Fruit fly (Drosophila melanogaster): ENCODE measurements around the gene CG34025.

CG34025 gene

DNA sequence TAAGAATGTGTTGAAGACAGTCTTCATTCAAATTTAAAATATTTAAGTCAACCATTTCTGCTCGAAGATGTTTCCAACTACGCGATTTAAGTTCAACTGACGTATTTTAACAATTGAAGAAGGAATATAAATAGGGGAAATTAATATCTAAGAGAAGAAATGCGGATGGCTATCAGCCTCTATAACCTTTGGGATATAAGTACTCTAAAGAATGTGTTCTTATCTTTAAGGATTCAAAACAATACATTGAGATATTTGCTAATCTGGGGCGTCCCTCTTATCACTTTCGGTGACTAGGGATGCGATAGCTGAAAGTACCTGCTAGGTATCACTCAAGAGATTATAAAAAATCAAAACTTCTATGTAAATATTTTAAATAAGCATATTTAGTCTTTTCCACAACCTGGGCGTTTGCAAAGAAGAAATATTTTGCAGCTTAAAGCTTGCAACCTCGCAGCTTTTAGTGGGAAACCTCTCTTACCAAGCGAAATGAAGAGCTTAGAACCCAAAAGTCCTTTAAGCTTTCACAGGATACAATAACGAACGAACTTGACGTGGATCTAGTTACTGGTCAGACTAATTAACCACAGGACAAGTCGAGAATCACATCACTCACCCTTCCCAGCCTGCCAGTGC, at the start of gene CG34025, which contains the start of gene Or63a:
Gene CG34025, minus strand, starts transcription at position 101 of the 636 bp plus-strand sequence.
Gene Or63a, plus strand, starts transcription at position 586 of the 636 bp plus-strand sequence.
- peak; percentile 52 for TF ChIP-seq CG13894 (tag; optimal IDR thresholded peaks at IDR 0.05)
- no peak for TF ChIP-seq ssp (GFP tag; IDR thresholded peaks at IDR 0.05)
- TF ChIP-seq gce (GFP tag; IDR thresholded peaks at IDR 0.05): no peak
- TF ChIP-seq esg (GFP tag; conservative IDR thresholded peaks at IDR 0.05): no peak
- no peak for TF ChIP-seq CG10462 (GFP tag; optimal IDR thresholded peaks at IDR 0.05)

DNA sequence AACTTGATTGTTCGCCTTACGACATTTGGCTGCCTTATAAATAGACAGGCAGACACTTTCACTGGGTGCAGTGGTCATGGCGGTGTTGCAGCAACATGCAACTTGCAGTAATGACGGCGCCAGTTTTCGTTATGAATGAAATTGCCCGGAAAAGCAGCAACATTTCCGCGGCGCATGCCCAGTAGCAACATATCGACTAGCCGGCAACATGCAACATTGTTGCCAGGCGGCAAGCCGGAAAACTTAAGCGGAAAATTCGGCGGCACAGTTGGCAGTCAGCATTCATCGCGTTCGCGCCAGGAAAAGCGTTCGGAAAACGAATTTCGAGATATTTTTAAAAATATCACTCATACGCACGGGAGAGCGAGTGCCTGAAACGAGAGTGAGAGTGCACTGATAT, 40.6 kb upstream of the CG34025 start, which contains the start of gene FMRFaR:
Gene FMRFaR, plus strand, starts transcription at position 272 of the 400 bp plus-strand sequence.
- no peak for TF ChIP-seq Myb (GFP tag; optimal IDR thresholded peaks at IDR 0.05)
- no peak for TF ChIP-seq Dbx (GFP tag; IDR thresholded peaks at IDR 0.05)
- no peak for TF ChIP-seq CG18262 (tag; optimal IDR thresholded peaks at IDR 0.05)
- TF ChIP-seq CG5245 (GFP tag; optimal IDR thresholded peaks at IDR 0.05): no peak
- no peak for TF ChIP-seq HLHmδ (GFP tag; optimal IDR thresholded peaks at IDR 0.05)
- TF ChIP-seq CG11504 (tag; optimal IDR thresholded peaks at IDR 0.05): peak; percentile 99
- 0 out of 2 replicates have a peak, but pooled peaks have one; percentile 27 for TF ChIP-seq CG32532 (GFP tag; IDR thresholded peaks at IDR 0.05)
- peak; percentile 15; the same call in 1 of the 2 replicates for TF ChIP-seq chm (GFP tag; IDR thresholded peaks at IDR 0.05)
- no peak for TF ChIP-seq run (tag; optimal IDR thresholded peaks at IDR 0.05)

DNA sequence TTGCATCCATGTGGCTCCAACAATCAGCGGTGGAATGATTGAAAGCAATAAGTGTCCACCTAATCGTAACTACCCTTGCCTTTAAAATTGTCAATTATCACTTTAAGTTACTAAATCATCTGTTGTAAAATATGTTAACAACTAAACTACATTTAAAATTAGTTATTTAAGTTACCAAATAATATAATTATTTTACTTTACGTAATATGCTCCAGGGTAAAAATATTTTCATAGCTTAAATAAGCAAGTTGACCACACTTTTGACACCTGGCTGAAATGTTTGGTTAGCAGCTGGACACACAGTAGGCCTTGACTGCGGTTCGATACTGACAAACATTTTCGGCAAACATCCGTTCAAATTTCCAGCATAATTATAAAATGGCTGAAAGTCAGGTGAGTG, 34.0 kb upstream of the CG34025 start, which contains the start of gene CG2113:
Gene CG2113, plus strand, starts transcription at position 301 of the 400 bp plus-strand sequence.
- no peak for TF ChIP-seq ash1 (GFP tag; optimal IDR thresholded peaks at IDR 0.05)
- TF ChIP-seq CG31224 (GFP tag; IDR thresholded peaks at IDR 0.05): no peak
- no peak for TF ChIP-seq dysf (GFP tag; IDR thresholded peaks at IDR 0.05)
- TF ChIP-seq gem (tag; optimal IDR thresholded peaks at IDR 0.05): no peak
- TF ChIP-seq CG1024 (GFP tag; IDR thresholded peaks at IDR 0.05): no peak
- no peak for TF ChIP-seq lilli (GFP tag; optimal IDR thresholded peaks at IDR 0.05)
- no peak for TF ChIP-seq CG2116 (GFP tag; optimal IDR thresholded peaks at IDR 0.05)
- no peak for TF ChIP-seq Hr78 (GFP tag; optimal IDR thresholded peaks at IDR 0.05)

DNA sequence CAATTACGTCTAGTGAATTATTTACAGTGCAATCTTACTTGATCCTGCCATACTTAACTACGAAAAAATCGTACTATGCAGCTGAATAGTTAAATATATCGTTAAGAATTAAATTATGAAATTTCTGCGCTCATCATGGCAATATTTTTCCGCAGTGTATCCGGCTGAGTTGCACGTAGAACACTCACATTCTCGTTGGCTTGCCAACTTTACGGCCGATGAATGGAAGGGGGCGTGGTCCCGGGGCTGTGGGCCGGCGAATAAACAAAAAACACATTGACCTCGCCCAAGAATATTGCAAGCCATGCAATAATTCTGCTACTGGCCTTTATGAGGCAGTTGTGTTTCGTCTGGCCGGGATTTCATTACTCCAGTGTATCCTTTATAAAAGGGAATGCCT, 26.9 kb upstream of the CG34025 start:
- no peak for TF ChIP-seq mirr (GFP tag; optimal IDR thresholded peaks at IDR 0.05)
- 0 out of 2 replicates have a peak, but pooled peaks have one; percentile 27 for TF ChIP-seq CG6689 (GFP tag; IDR thresholded peaks at IDR 0.05)
- TF ChIP-seq Doc3 (GFP tag; IDR thresholded peaks at IDR 0.05; ENCODE audit: partially characterized antibody): no peak
- TF ChIP-seq Dbx (GFP tag; IDR thresholded peaks at IDR 0.05): peak; percentile 25; the same call in 1 of the 3 replicates
- no peak for TF ChIP-seq hkb (optimal IDR thresholded peaks at IDR 0.05)
- TF ChIP-seq hkb (GFP tag; IDR thresholded peaks at IDR 0.05): no peak
- TF ChIP-seq HLH3B (GFP tag; IDR thresholded peaks at IDR 0.05): 0 out of 2 replicates have a peak, but pooled peaks have one; percentile 8
- TF ChIP-seq CG10959 (GFP tag; IDR thresholded peaks at IDR 0.05): no peak
- TF ChIP-seq HLHmδ (GFP tag; optimal IDR thresholded peaks at IDR 0.05): no peak
- peak; percentile 18 for TF ChIP-seq CG3281 (GFP tag; optimal IDR thresholded peaks at IDR 0.05)
- TF ChIP-seq pita (GFP tag; optimal IDR thresholded peaks at IDR 0.05): no peak
- no peak for TF ChIP-seq CG17612 (GFP tag; IDR thresholded peaks at IDR 0.05)
- TF ChIP-seq hth (optimal IDR thresholded peaks at IDR 0.05): no peak
- no peak for TF ChIP-seq CG9797 (GFP tag; optimal IDR thresholded peaks at IDR 0.05)
- no peak for TF ChIP-seq seq (GFP tag; IDR thresholded peaks at IDR 0.05)
- TF ChIP-seq knrl (GFP tag; IDR thresholded peaks at IDR 0.05; ENCODE audit: partially characterized antibody): no peak
- TF ChIP-seq sd (tag; optimal IDR thresholded peaks at IDR 0.05): no peak
- TF ChIP-seq Dad (GFP tag; optimal IDR thresholded peaks at IDR 0.05): no peak
- TF ChIP-seq CG14441 (GFP tag; IDR thresholded peaks at IDR 0.05): peak; percentile 29; the same call in 1 of the 2 replicates
- no peak for TF ChIP-seq CTCF (GFP tag; optimal IDR thresholded peaks at IDR 0.05)
- TF ChIP-seq Rfx (GFP tag; IDR thresholded peaks at IDR 0.05): 0 out of 2 replicates have a peak, but pooled peaks have one; percentile 19
- TF ChIP-seq ato (GFP tag; IDR thresholded peaks at IDR 0.05; ENCODE audit: partially characterized antibody): no peak
- no peak for TF ChIP-seq cato (GFP tag; optimal IDR thresholded peaks at IDR 0.05; ENCODE audit: borderline replicate concordance)
- TF ChIP-seq Ets65A (GFP tag): peak; percentile 90
- no peak for TF ChIP-seq Atf3 (GFP tag; optimal IDR thresholded peaks at IDR 0.05)
- 0 out of 2 replicates have a peak, but pooled peaks have one; percentile 26 for TF ChIP-seq Ptx1 (GFP tag; IDR thresholded peaks at IDR 0.05)
- TF ChIP-seq nom (GFP tag; optimal IDR thresholded peaks at IDR 0.05): no peak
